Worm (Caenorhabditis elegans): ENCODE results near the gene Y73B6BL.289.

The Y73B6BL.289 gene

ce11 chrIV:6391566-6391965 is 44.3 kb downstream of the Y73B6BL.289 start:
- TF ChIP-seq ces-1 (GFP tag; optimal IDR thresholded peaks at IDR 0.05) (no peak), mep-1 (tag; optimal IDR thresholded peaks at IDR 0.05) (no peak), lin-29 (GFP tag; IDR thresholded peaks at IDR 0.05) (no peak), dmd-8 (GFP tag; IDR thresholded peaks at IDR 0.05) (no peak), unc-62 (GFP tag; optimal IDR thresholded peaks at IDR 0.05 in 1 of 2) (peak in 1 of 2 experiments; percentile 15), unc-62 (tag; optimal IDR thresholded peaks at IDR 0.05) (no peak)

- TF ChIP-seq fkh-10 (GFP tag; optimal IDR thresholded peaks at IDR 0.05) (no peak), tag-97 (GFP tag; IDR thresholded peaks at IDR 0.05) (no peak), unc-62 (GFP tag; optimal IDR thresholded peaks at IDR 0.05 in 1 of 2) (peak in 1 of 2 experiments; percentile 96), unc-62 (tag; optimal IDR thresholded peaks at IDR 0.05) (no peak), spr-1 (tag; optimal IDR thresholded peaks at IDR 0.05) (no peak), F37D6.2 (tag; optimal IDR thresholded peaks at IDR 0.05) (no peak), ztf-11 (tag; optimal IDR thresholded peaks at IDR 0.05) (no peak), madf-9 (GFP tag; conservative IDR thresholded peaks at IDR 0.05) (no peak), Y105C5A.15 (GFP tag; IDR thresholded peaks at IDR 0.05) (no peak), attf-4 (tag; optimal IDR thresholded peaks at IDR 0.05) (no peak), egl-27 (tag; optimal IDR thresholded peaks at IDR 0.05) (no peak), saeg-2 (GFP tag; IDR thresholded peaks at IDR 0.05) (no peak), ceh-32 (tag; optimal IDR thresholded peaks at IDR 0.05; ENCODE audit: poor library complexity) (no peak), cey-2 (tag; optimal IDR thresholded peaks at IDR 0.05; ENCODE audit: borderline replicate concordance, insufficient read depth) (no peak), nhr-10 (tag; optimal IDR thresholded peaks at IDR 0.05) (no peak), zip-2 (tag; optimal IDR thresholded peaks at IDR 0.05) (no peak), dmd-6 (GFP tag; IDR thresholded peaks at IDR 0.05) (no peak), ctbp-1 (GFP tag; IDR thresholded peaks at IDR 0.05) (0 out of 2 replicates have a peak, but pooled peaks have one; percentile 20), arid-1 (GFP tag; conservative IDR thresholded peaks at IDR 0.05) (no peak), aha-1 (tag) (no peak), zfp-3 (GFP tag; conservative IDR thresholded peaks at IDR 0.05) (no peak), dve-1 (tag; optimal IDR thresholded peaks at IDR 0.05; ENCODE audit: insufficient read depth) (no peak), nhr-42 (GFP tag; IDR thresholded peaks at IDR 0.05) (no peak), R02D3.7 (tag; optimal IDR thresholded peaks at IDR 0.05) (no peak), dmd-8 (GFP tag; IDR thresholded peaks at IDR 0.05) (no peak), snpc-4 (tag; optimal IDR thresholded peaks at IDR 0.05) (no peak), F44E2.7 (GFP tag; IDR thresholded peaks at IDR 0.05) (no peak), ZK546.5 (tag; optimal IDR thresholded peaks at IDR 0.05) (no peak), ztf-7 (tag; optimal IDR thresholded peaks at IDR 0.05) (no peak), mdl-1 (tag; optimal IDR thresholded peaks at IDR 0.05) (no peak), rbr-2 (tag; optimal IDR thresholded peaks at IDR 0.05) (no peak), nhr-25 (tag; optimal IDR thresholded peaks at IDR 0.05; ENCODE audit: borderline replicate concordance, insufficient read depth) (no peak), hlh-11 (tag; optimal IDR thresholded peaks at IDR 0.05) (no peak), zip-11 (GFP tag; IDR thresholded peaks at IDR 0.05) (no peak), lin-1 (GFP tag; IDR thresholded peaks at IDR 0.05) (no peak), zag-1 (tag; optimal IDR thresholded peaks at IDR 0.05) (no peak), hlh-30 (tag; optimal IDR thresholded peaks at IDR 0.05; ENCODE audit: insufficient read depth) (peak; percentile 4), daf-19 (GFP tag; conservative IDR thresholded peaks at IDR 0.05) (no peak), jun-1 (tag; optimal IDR thresholded peaks at IDR 0.05) (no peak), nhr-11 (tag; optimal IDR thresholded peaks at IDR 0.05) (peak; percentile 74), set-16 (GFP tag; IDR thresholded peaks at IDR 0.05) (no peak), ZK337.2 (GFP tag; IDR thresholded peaks at IDR 0.05) (no peak), egl-43 (GFP tag; IDR thresholded peaks at IDR 0.05) (no peak), daf-16 (GFP tag; optimal IDR thresholded peaks at IDR 0.05) (peak in 1 of 2 experiments; percentile 46), daf-16 (tag; optimal IDR thresholded peaks at IDR 0.05) (no peak), daf-12 (tag; optimal IDR thresholded peaks at IDR 0.05) (no peak)
Measured at ce11 chrIV:6393329-6393728, 46.0 kb downstream of the Y73B6BL.289 start.

All from whole organism, L4 larva.